Fruit fly (Drosophila melanogaster): ENCODE measurements around the gene pum.

pum gene

dm6 chr3R:9054442-9055118 lies 182.9 kb downstream of the pum start (continued):
- TF ChIP-seq Drgx (GFP tag; IDR thresholded peaks at IDR 0.05) = no peak
- TF ChIP-seq CG17829 (tag; optimal IDR thresholded peaks at IDR 0.05) = peak; percentile 69
- TF ChIP-seq Ets97D (GFP tag; optimal IDR thresholded peaks at IDR 0.05) = no peak
- TF ChIP-seq ranshi (GFP tag; IDR thresholded peaks at IDR 0.05) = no peak
- no peak for TF ChIP-seq slp2 (GFP tag; optimal IDR thresholded peaks at IDR 0.05)
- TF ChIP-seq bab2 (GFP tag; optimal IDR thresholded peaks at IDR 0.05) = no peak
- no peak for TF ChIP-seq tx (GFP tag; optimal IDR thresholded peaks at IDR 0.05)
- no peak for TF ChIP-seq Poxn (GFP tag; IDR thresholded peaks at IDR 0.05)
- TF ChIP-seq hth (optimal IDR thresholded peaks at IDR 0.05) = no peak
- TF ChIP-seq CG18619 (GFP tag; optimal IDR thresholded peaks at IDR 0.05) = peak; percentile 62
- no peak for TF ChIP-seq Side (GFP tag; optimal IDR thresholded peaks at IDR 0.05)
- no peak for TF ChIP-seq Dref (GFP tag; IDR thresholded peaks at IDR 0.05)
- no peak for TF ChIP-seq CG11398 (GFP tag; optimal IDR thresholded peaks at IDR 0.05)
- no peak for TF ChIP-seq Dp (GFP tag; optimal IDR thresholded peaks at IDR 0.05)
- TF ChIP-seq CG12219 (GFP tag; optimal IDR thresholded peaks at IDR 0.05) = peak; percentile 61
- TF ChIP-seq Sox102F (GFP tag; optimal IDR thresholded peaks at IDR 0.05) = peak; percentile 85
- peak; percentile 87 for TF ChIP-seq zf30C (GFP tag; optimal IDR thresholded peaks at IDR 0.05)
- peak; percentile 39 for TF ChIP-seq Hr3 (GFP tag; optimal IDR thresholded peaks at IDR 0.05)
- peak; percentile 76 for TF ChIP-seq ATbp (GFP tag; optimal IDR thresholded peaks at IDR 0.05)
- TF ChIP-seq CG32767 (GFP tag; IDR thresholded peaks at IDR 0.05) = no peak
- TF ChIP-seq gsb-n (tag; optimal IDR thresholded peaks at IDR 0.05) = peak; percentile 22
- no peak for TF ChIP-seq gt (GFP tag; IDR thresholded peaks at IDR 0.05)
- no peak for TF ChIP-seq chn (GFP tag; optimal IDR thresholded peaks at IDR 0.05)
- TF ChIP-seq HLHmδ (GFP tag; optimal IDR thresholded peaks at IDR 0.05) = peak; percentile 38
- TF ChIP-seq danr (GFP tag; IDR thresholded peaks at IDR 0.05) = no peak
- peak; percentile 4 for TF ChIP-seq nerfin-1 (tag; optimal IDR thresholded peaks at IDR 0.05)
- no peak for TF ChIP-seq ase (GFP tag; IDR thresholded peaks at IDR 0.05)
- peak; percentile 70 for TF ChIP-seq schlank (tag; optimal IDR thresholded peaks at IDR 0.05)
- peak; percentile 80 for TF ChIP-seq PHDP (tag; optimal IDR thresholded peaks at IDR 0.05)
- TF ChIP-seq grau (tag; optimal IDR thresholded peaks at IDR 0.05) = peak; percentile 59
- TF ChIP-seq Nf-YB (GFP tag; optimal IDR thresholded peaks at IDR 0.05) = peak; percentile 35
- no peak for TF ChIP-seq ap (GFP tag; IDR thresholded peaks at IDR 0.05)
- TF ChIP-seq Bteb2 (GFP tag; optimal IDR thresholded peaks at IDR 0.05) = no peak
- TF ChIP-seq CG4360 (GFP tag; IDR thresholded peaks at IDR 0.05) = no peak
- TF ChIP-seq insv (GFP tag; optimal IDR thresholded peaks at IDR 0.05) = no peak
- TF ChIP-seq aop (GFP tag; IDR thresholded peaks at IDR 0.05) = no peak
- no peak for TF ChIP-seq CG17328 (GFP tag; IDR thresholded peaks at IDR 0.05)
- TF ChIP-seq jumu (GFP tag; optimal IDR thresholded peaks at IDR 0.05) = no peak
- TF ChIP-seq CG9797 (GFP tag; optimal IDR thresholded peaks at IDR 0.05) = no peak
- no peak for TF ChIP-seq CG30020 (tag; optimal IDR thresholded peaks at IDR 0.05)
- no peak for TF ChIP-seq Oaz (GFP tag; IDR thresholded peaks at IDR 0.05)
- no peak for TF ChIP-seq CG10431 (GFP tag; optimal IDR thresholded peaks at IDR 0.05)
- TF ChIP-seq CG4282 (GFP tag; optimal IDR thresholded peaks at IDR 0.05) = no peak
- TF ChIP-seq fd64A (GFP tag; optimal IDR thresholded peaks at IDR 0.05) = peak; percentile 39
- TF ChIP-seq vvl (GFP tag; IDR thresholded peaks at IDR 0.05) = no peak
- no peak for TF ChIP-seq CG9932 (GFP tag; IDR thresholded peaks at IDR 0.05)
- TF ChIP-seq pnt (GFP tag; optimal IDR thresholded peaks at IDR 0.05) = no peak
- TF ChIP-seq cg (GFP tag; optimal IDR thresholded peaks at IDR 0.05) = peak; percentile 87
- no peak for TF ChIP-seq stc (GFP tag; IDR thresholded peaks at IDR 0.05)
- TF ChIP-seq CG31441 (GFP tag; IDR thresholded peaks at IDR 0.05) = no peak
- no peak for TF ChIP-seq CG17186 (GFP tag; optimal IDR thresholded peaks at IDR 0.05)
- TF ChIP-seq tgo (GFP tag; IDR thresholded peaks at IDR 0.05) = no peak
